Worm (Caenorhabditis elegans) whole organism, early embryonic: Measurements from ENCODE around the gene F53B3.3.
"Not testable (repeated sequence)": the region's sequence is repeated elsewhere in the genome, so short reads cannot be mapped to it uniquely, and the experiment has no call there.

ENCODE experiments used
- F13C5.2 ChIP-seq: sonication (generic microtip); optimal IDR thresholded peaks from 2 replicates; lab custom pipeline; 2017; ENCODE audit warnings: mild to moderate bottlenecking, missing genetic modification characterization, inconsistent platforms, missing compliant biosample characterization
- ama-1 ChIP-seq: fragments of 150-350 bp; optimal IDR thresholded peaks from 2 replicates; lab custom pipeline; 2014
- ets-7 ChIP-seq: sonication (generic microtip); optimal IDR thresholded peaks from 2 replicates; lab custom pipeline; 2016; ENCODE audit warnings: missing genotype, missing genetic modification characterization, missing compliant biosample characterization
- pes-1 ChIP-seq: fragments of 200-800 bp; sonication (Bioruptor generic); IDR thresholded peaks from 2 replicates; pipeline ENCODE4 v1.3.6; 2022; ENCODE audit warnings: missing genetic modification reagents, missing genetic modification characterization, missing compliant biosample characterization
- scrt-1 ChIP-seq: fragments of 200-800 bp; sonication (Bioruptor generic); IDR thresholded peaks from 2 replicates; pipeline ENCODE4 v1.3.6; 2022; ENCODE audit warnings: missing genetic modification characterization, missing compliant biosample characterization
- tbx-11 ChIP-seq: fragments of 200-800 bp; sonication (Bioruptor generic); IDR thresholded peaks from 2 replicates; pipeline ENCODE4 v1.3.6; 2022; ENCODE audit warnings: missing genetic modification characterization, missing compliant biosample characterization
- tbx-37 ChIP-seq: fragments of 200-800 bp; sonication (Bioruptor generic); conservative IDR thresholded peaks from 2 replicates; pipeline ENCODE4 v1.3.6; 2022; ENCODE audit warnings: missing genetic modification reagents, missing genetic modification characterization, missing compliant biosample characterization

DNA sequence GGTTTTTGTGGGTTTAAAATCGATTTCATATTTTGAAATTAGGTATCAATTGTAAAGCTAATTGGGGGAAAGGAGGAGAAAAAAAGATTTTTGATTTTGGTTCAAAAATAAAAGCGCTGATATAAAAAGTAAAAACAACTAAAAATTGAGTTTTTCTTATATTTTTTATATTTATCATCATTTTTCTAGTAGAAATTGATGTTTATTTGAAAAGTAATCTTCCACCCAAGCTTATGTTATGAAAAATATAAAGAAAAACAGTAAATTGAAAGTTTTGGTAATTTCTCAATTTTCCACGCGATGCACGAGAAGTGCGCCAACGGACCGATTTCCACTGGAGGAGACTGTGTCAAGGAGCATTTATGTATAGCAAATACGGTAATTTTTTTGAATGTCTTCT, 23.3 kb upstream of the F53B3.3 start, which contains the start of gene B0410.1:
- TF ChIP-seq tbx-37 (GFP tag; lab: Robert Waterston, UW); scrt-1 (GFP tag; lab: Robert Waterston, UW); pes-1 (GFP tag; lab: Robert Waterston, UW); F13C5.2 (tag; lab: Kevin White, UChicago); ama-1 (lab: Kevin White, UChicago); tbx-11 (GFP tag; lab: Robert Waterston, UW); ets-7 (tag; lab: Kevin White, UChicago): not testable (repeated sequence)
